Worm (Caenorhabditis elegans) whole organism, mixed stage, embryonic: ENCODE data around the gene ins-20.

Experiments
- nhr-2 ChIP-seq: fragments of 150-350 bp; optimal IDR thresholded peaks from 2 replicates; lab custom pipeline; 2014; ENCODE audit warnings: missing biosample characterization, missing genetic modification characterization
- unc-62 ChIP-seq: fragments of 150-350 bp; optimal IDR thresholded peaks from 2 replicates; lab custom pipeline; 2014; ENCODE audit warnings: missing biosample characterization, missing genetic modification reagents, missing genetic modification characterization

- TF ChIP-seq nhr-2 (tag; lab: Kevin White, UChicago), result no peak
- TF ChIP-seq unc-62 (GFP tag; lab: Kevin White, UChicago), result no peak
Observed at ce11 chrII:5996066-5996465, 14.6 kb upstream of the ins-20 start, which contains the start of gene ins-4.
